Worm (Caenorhabditis elegans) whole organism, early embryonic: ENCODE data around the gene cua-1.
"Not testable (repeated sequence)": the region's sequence is repeated elsewhere in the genome, so short reads cannot be mapped to it uniquely, and the experiment has no call there.

ENCODE experiments used
- B0310.2 ChIP-seq: sonication (generic microtip); optimal IDR thresholded peaks from 2 replicates; lab custom pipeline; 2016; ENCODE audit warnings: mild to moderate bottlenecking, missing genetic modification characterization, missing compliant biosample characterization
- F13C5.2 ChIP-seq: sonication (generic microtip); optimal IDR thresholded peaks from 2 replicates; lab custom pipeline; 2017; ENCODE audit warnings: mild to moderate bottlenecking, missing genetic modification characterization, inconsistent platforms, missing compliant biosample characterization
- ama-1 ChIP-seq: fragments of 150-350 bp; optimal IDR thresholded peaks from 2 replicates; lab custom pipeline; 2014
- ceh-13 ChIP-seq: fragments of 200-800 bp; sonication (Bioruptor generic); optimal IDR thresholded peaks from 2 replicates; lab custom pipeline; 2018; ENCODE audit warnings: mild to moderate bottlenecking, missing genetic modification characterization, missing compliant biosample characterization
- flt-1 ChIP-seq: fragments of 200-800 bp; sonication (Bioruptor generic); IDR thresholded peaks from 2 replicates; pipeline ENCODE4 v1.3.6; 2022; ENCODE audit warnings: missing genetic modification characterization, missing compliant biosample characterization
- hmg-4 ChIP-seq: fragments of 200-800 bp; sonication (Bioruptor generic); optimal IDR thresholded peaks from 2 replicates; lab custom pipeline; 2018; ENCODE audit warnings: mild to moderate bottlenecking, missing genetic modification characterization, missing compliant biosample characterization
- hnd-1 ChIP-seq: sonication (generic microtip); optimal IDR thresholded peaks from 2 replicates; lab custom pipeline; 2016; ENCODE audit warnings: missing genetic modification characterization, missing compliant biosample characterization
- sea-1 ChIP-seq: fragments of 200-800 bp; sonication (Bioruptor generic); conservative IDR thresholded peaks from 2 replicates; pipeline ENCODE4 v1.3.6; 2022; ENCODE audit warnings: missing genetic modification characterization, missing compliant biosample characterization
- tbx-11 ChIP-seq: fragments of 200-800 bp; sonication (Bioruptor generic); IDR thresholded peaks from 2 replicates; pipeline ENCODE4 v1.3.6; 2022; ENCODE audit warnings: missing genetic modification characterization, missing compliant biosample characterization

DNA sequence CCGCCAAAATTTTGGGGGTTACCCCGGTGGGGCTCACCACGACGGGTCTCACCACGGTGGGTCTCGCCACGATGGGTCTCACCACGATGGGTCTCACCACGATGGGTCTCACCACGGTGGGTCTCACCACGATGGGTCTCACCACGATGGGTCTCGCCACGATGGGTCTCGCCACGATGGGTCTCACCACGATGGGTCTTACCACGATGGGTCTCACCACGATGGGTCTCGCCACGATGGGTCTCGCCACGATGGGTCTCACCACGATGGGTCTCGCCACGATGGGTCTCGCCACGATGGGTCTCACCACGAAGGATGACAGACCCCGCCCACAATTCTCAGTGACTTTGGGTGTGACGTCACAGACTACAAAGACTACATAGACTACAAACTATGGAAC lies 6.9 kb downstream of the cua-1 start:
- TF ChIP-seq ama-1; hmg-4 (GFP tag; lab: Kevin White, UChicago); sea-1 (GFP tag; lab: Robert Waterston, UW); tbx-11; ceh-13 (GFP tag; lab: Kevin White, UChicago); flt-1; B0310.2 (tag; lab: Kevin White, UChicago); hnd-1; F13C5.2 (tag; lab: Kevin White, UChicago): not testable (repeated sequence)
